Worm (Caenorhabditis elegans) whole organism, late embryonic: Measurements from ENCODE around the gene sulp-3.

Experiments used
- C38D4.7 ChIP-seq: fragments of 200-800 bp; sonication (Bioruptor generic); optimal IDR thresholded peaks from 2 replicates; lab custom pipeline; 2018; ENCODE audit warnings: mild to moderate bottlenecking, missing genetic modification characterization, moderate library complexity, missing compliant biosample characterization
- F13H6.1 ChIP-seq: sonication (generic microtip); optimal IDR thresholded peaks from 2 replicates; lab custom pipeline; 2016; ENCODE audit warnings: missing genetic modification characterization, missing compliant biosample characterization
- T23F11.4 ChIP-seq: fragments of 200-800 bp; sonication (Bioruptor generic); optimal IDR thresholded peaks from 2 replicates; lab custom pipeline; 2018; ENCODE audit warnings: mild to moderate bottlenecking, missing genetic modification characterization, missing compliant biosample characterization
- Y22D7AL.16 ChIP-seq: sonication (generic microtip); optimal IDR thresholded peaks from 2 replicates; lab custom pipeline; 2016; ENCODE audit warnings: missing genetic modification characterization, missing compliant biosample characterization
- ama-1 ChIP-seq: fragments of 150-350 bp; optimal IDR thresholded peaks from 2 replicates; lab custom pipeline; 2014
- ceh-18 ChIP-seq: sonication (generic microtip); optimal IDR thresholded peaks from 2 replicates; lab custom pipeline; 2016; ENCODE audit warnings: missing genetic modification characterization, missing compliant biosample characterization
- ceh-22 ChIP-seq: sonication (generic microtip); optimal IDR thresholded peaks from 2 replicates; lab custom pipeline; 2017; ENCODE audit warnings: missing biosample characterization, missing genetic modification characterization
- ceh-24 ChIP-seq: sonication (generic microtip); optimal IDR thresholded peaks from 2 replicates; lab custom pipeline; 2016; ENCODE audit warnings: mild to moderate bottlenecking, missing genetic modification characterization, missing compliant biosample characterization
- ceh-31 ChIP-seq: sonication (generic microtip); optimal IDR thresholded peaks from 2 replicates; lab custom pipeline; 2016; ENCODE audit warnings: missing genetic modification characterization, missing compliant biosample characterization
- ceh-34 ChIP-seq: sonication (generic microtip); optimal IDR thresholded peaks from 2 replicates; lab custom pipeline; 2016; ENCODE audit warnings: mild to moderate bottlenecking, missing genetic modification characterization, missing compliant biosample characterization
- ceh-48 ChIP-seq: sonication (generic microtip); optimal IDR thresholded peaks from 2 replicates; lab custom pipeline; 2016; ENCODE audit warnings: missing genetic modification characterization, inconsistent platforms, missing compliant biosample characterization
- ceh-6 ChIP-seq: fragments of 200-800 bp; sonication (Bioruptor generic); optimal IDR thresholded peaks from 2 replicates; lab custom pipeline; 2018; ENCODE audit warnings: mild to moderate bottlenecking, missing genetic modification characterization, missing compliant biosample characterization
- ceh-9 ChIP-seq: sonication (generic microtip); optimal IDR thresholded peaks from 2 replicates; lab custom pipeline; 2016; ENCODE audit warnings: mild to moderate bottlenecking, missing genetic modification characterization, inconsistent platforms, missing compliant biosample characterization
- dve-1 ChIP-seq: sonication (generic microtip); optimal IDR thresholded peaks from 2 replicates; lab custom pipeline; 2017; ENCODE audit warnings: antibody characterized with exemption, mild to moderate bottlenecking, missing genetic modification characterization, missing compliant biosample characterization
- elt-2 ChIP-seq: sonication (generic microtip); optimal IDR thresholded peaks from 2 replicates; lab custom pipeline; 2016; ENCODE audit warnings: missing genetic modification reagents, missing genetic modification characterization, missing compliant biosample characterization
- elt-4 ChIP-seq: sonication (generic microtip); optimal IDR thresholded peaks from 2 replicates; lab custom pipeline; 2016; ENCODE audit warnings: missing genetic modification characterization, missing compliant biosample characterization
- fkh-10 ChIP-seq: fragments of 150-350 bp; optimal IDR thresholded peaks from 2 replicates; lab custom pipeline; 2014; ENCODE audit warnings: missing biosample characterization, missing genetic modification reagents, missing genetic modification characterization
- gmeb-2 ChIP-seq: sonication (generic microtip); optimal IDR thresholded peaks from 2 replicates; lab custom pipeline; 2016; ENCODE audit warnings: missing genetic modification characterization, inconsistent platforms, missing compliant biosample characterization
- hlh-30 ChIP-seq: sonication (generic microtip); optimal IDR thresholded peaks from 2 replicates; lab custom pipeline; 2017; ENCODE audit warnings: antibody characterized with exemption, missing genetic modification characterization, missing compliant biosample characterization; ENCODE audit not compliant: insufficient read depth
- hlh-6 ChIP-seq: sonication (generic microtip); optimal IDR thresholded peaks from 2 replicates; lab custom pipeline; 2016; ENCODE audit warnings: missing genotype, missing genetic modification characterization, missing compliant biosample characterization
- hlh-8 ChIP-seq: sonication (generic microtip); optimal IDR thresholded peaks from 2 replicates; lab custom pipeline; 2016; ENCODE audit warnings: missing genotype, missing genetic modification characterization, missing compliant biosample characterization
- lin-11 ChIP-seq: fragments of 200-800 bp; sonication (Bioruptor generic); optimal IDR thresholded peaks from 2 replicates; lab custom pipeline; 2018; ENCODE audit warnings: mild to moderate bottlenecking, missing genetic modification characterization, missing compliant biosample characterization
- nfya-1 ChIP-seq: sonication (generic microtip); optimal IDR thresholded peaks from 2 replicates; lab custom pipeline; 2017; ENCODE audit warnings: missing genetic modification characterization, mild to moderate bottlenecking, missing compliant biosample characterization, antibody characterized with exemption, moderate library complexity
- nhr-232 ChIP-seq: sonication (generic microtip); optimal IDR thresholded peaks from 2 replicates; lab custom pipeline; 2016; ENCODE audit warnings: missing genetic modification characterization, missing compliant biosample characterization
- pag-3 ChIP-seq: sonication (generic microtip); optimal IDR thresholded peaks from 2 replicates; lab custom pipeline; 2016; ENCODE audit warnings: missing compliant biosample characterization, missing genetic modification characterization, borderline replicate concordance
- pha-2 ChIP-seq: sonication (generic microtip); optimal IDR thresholded peaks from 2 replicates; lab custom pipeline; 2017; ENCODE audit warnings: mild to moderate bottlenecking, missing genetic modification characterization, missing compliant biosample characterization
- pqm-1 ChIP-seq: sonication (generic microtip); optimal IDR thresholded peaks from 2 replicates; lab custom pipeline; 2016; ENCODE audit warnings: missing genetic modification characterization, missing compliant biosample characterization
- rnt-1 ChIP-seq: sonication (generic microtip); optimal IDR thresholded peaks from 2 replicates; lab custom pipeline; 2016; ENCODE audit warnings: missing genetic modification characterization, missing compliant biosample characterization
- sox-2 ChIP-seq: fragments of 200-800 bp; sonication (Bioruptor generic); IDR thresholded peaks from 2 replicates; pipeline ENCODE4 v1.3.6; 2022; ENCODE audit warnings: missing genetic modification reagents, missing genetic modification characterization, missing compliant biosample characterization
- sox-4 ChIP-seq: sonication (generic microtip); optimal IDR thresholded peaks from 2 replicates; lab custom pipeline; 2017; ENCODE audit warnings: mild to moderate bottlenecking, missing genetic modification characterization, inconsistent platforms, missing compliant biosample characterization
- syd-9 ChIP-seq: sonication (generic microtip); optimal IDR thresholded peaks from 2 replicates; lab custom pipeline; 2016; ENCODE audit warnings: mild to moderate bottlenecking, missing genetic modification characterization, moderate library complexity, missing compliant biosample characterization
- tbx-2 ChIP-seq: sonication (generic microtip); optimal IDR thresholded peaks from 2 replicates; lab custom pipeline; 2016; ENCODE audit warnings: missing genetic modification characterization, missing compliant biosample characterization
- unc-3 ChIP-seq, 2 experiments: fragments of 200-800 bp in 1 of 2; sonication (Bioruptor generic) in 1 of 2; sonication (generic microtip) in 1 of 2; conservative IDR thresholded peaks in 1 of 2; optimal IDR thresholded peaks in 1 of 2; 2 replicates each; pipeline versions ENCODE4 v1.3.6 to Lab custom; 2016 to 2022; ENCODE audit warnings: missing compliant biosample characterization in 2 of 2, missing genetic modification characterization in 2 of 2, missing genetic modification reagents in 1 of 2
- ztf-16 ChIP-seq: sonication (generic microtip); optimal IDR thresholded peaks from 2 replicates; lab custom pipeline; 2017; ENCODE audit warnings: missing genetic modification characterization, missing compliant biosample characterization

Gene sulp-3

DNA sequence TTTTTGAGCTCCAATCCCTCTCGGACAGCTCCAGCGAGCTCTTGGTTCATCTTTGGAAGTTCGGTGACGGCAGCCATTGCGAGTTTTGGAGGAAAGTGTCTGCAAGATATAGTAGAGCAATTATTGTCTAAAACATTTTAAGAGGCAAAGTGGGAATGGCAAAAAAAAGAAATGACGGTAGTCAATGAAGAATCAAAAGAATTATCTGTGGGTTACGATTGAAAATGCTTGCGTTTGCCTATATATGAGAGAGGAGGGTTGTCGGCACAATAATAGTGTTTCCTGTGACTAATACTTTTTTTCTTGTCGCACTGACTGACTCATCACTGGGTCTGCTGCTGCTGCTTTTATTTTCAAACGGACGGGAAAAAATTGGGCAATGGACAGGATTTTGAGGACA, 15.5 kb upstream of the sulp-3 start, which contains the start of gene tth-1:
TSS of gene tth-1 (minus strand) at position 101 of the 400 bp plus-strand sequence.
- TF ChIP-seq ceh-34 (tag; lab: Kevin White, UChicago) (no peak), ceh-22 (tag; lab: Kevin White, UChicago) (no peak), elt-2 (tag; lab: Kevin White, UChicago) (no peak), ceh-24 (no peak), sox-4 (tag; lab: Kevin White, UChicago) (no peak), nfya-1 (tag; lab: Kevin White, UChicago) (no peak), ztf-16 (tag; lab: Kevin White, UChicago) (no peak), tbx-2 (tag; lab: Kevin White, UChicago) (no peak), ceh-6 (no peak), hlh-8 (no peak), dve-1 (tag; lab: Kevin White, UChicago) (no peak)

DNA sequence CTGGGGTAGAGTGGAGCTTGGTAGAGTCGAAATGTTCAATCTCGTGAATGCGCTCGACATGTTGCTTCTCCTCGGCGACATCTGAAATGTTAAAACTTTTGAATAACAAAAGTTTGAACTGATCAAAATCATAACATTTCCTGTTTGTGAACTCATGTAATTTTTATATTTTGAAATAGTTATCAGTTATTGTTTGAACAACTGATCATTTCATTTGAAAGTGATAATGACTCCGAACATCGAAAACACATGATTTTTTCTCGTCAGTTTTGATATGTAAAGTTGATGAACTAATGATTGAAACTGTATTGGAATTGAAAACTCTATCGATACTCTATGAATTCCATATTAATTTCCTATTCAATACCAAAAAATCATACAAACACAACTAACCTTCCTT, 15.0 kb upstream of the sulp-3 start:
- TF ChIP-seq hlh-6: no peak
- TF ChIP-seq lin-11 (tag; lab: Kevin White, UChicago): no peak
- TF ChIP-seq T23F11.4: no peak
- no peak for TF ChIP-seq ama-1
- TF ChIP-seq rnt-1 (tag; lab: Kevin White, UChicago): no peak
- TF ChIP-seq fkh-10 (GFP tag; lab: Kevin White, UChicago): no peak
- no peak for TF ChIP-seq tbx-2 (tag; lab: Kevin White, UChicago)
- TF ChIP-seq C38D4.7: no peak
- TF ChIP-seq F13H6.1 (tag; lab: Kevin White, UChicago): no peak
- TF ChIP-seq sox-4 (tag; lab: Kevin White, UChicago): no peak
- TF ChIP-seq unc-3 (GFP tag; conservative IDR thresholded peaks at IDR 0.05; lab: Robert Waterston, UW): no peak
- TF ChIP-seq unc-3 (tag; optimal IDR thresholded peaks at IDR 0.05; lab: Kevin White, UChicago): no peak
- no peak for TF ChIP-seq elt-4 (tag; lab: Kevin White, UChicago)
- TF ChIP-seq pqm-1: no peak
- TF ChIP-seq Y22D7AL.16 (tag; lab: Kevin White, UChicago): no peak
- TF ChIP-seq sox-2 (GFP tag; lab: Robert Waterston, UW): no peak
- TF ChIP-seq syd-9 (tag; lab: Kevin White, UChicago): no peak
- no peak for TF ChIP-seq pha-2
- TF ChIP-seq pag-3 (tag; lab: Kevin White, UChicago): no peak
- no peak for TF ChIP-seq ceh-34 (tag; lab: Kevin White, UChicago)
- TF ChIP-seq ceh-31: no peak

DNA sequence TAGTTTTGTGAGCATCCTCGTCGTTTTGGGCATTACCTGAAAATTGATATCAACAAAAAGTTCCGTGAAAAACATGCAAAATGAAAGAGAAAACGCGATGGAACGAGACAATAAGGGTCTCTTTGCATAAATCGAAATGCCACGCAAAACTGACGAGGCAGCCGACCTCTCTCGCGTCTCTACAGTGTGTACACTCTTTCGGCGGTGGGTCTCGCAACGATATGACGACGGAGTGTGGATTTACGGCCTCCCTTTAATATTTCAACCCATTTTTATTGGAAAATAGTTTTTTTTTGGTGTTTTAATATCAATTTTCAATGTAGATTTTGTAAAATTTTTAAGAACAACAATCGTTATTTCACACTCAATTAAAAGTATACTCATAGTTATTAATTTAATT, 13.9 kb upstream of the sulp-3 start, which contains the start of gene tag-123:
TSS of gene tag-123 (minus strand) at position 36 of the 400 bp plus-strand sequence.
- TF ChIP-seq ceh-9 (tag; lab: Kevin White, UChicago) (no peak), nfya-1 (tag; lab: Kevin White, UChicago) (peak; percentile 41), tbx-2 (tag; lab: Kevin White, UChicago) (peak; percentile 24), ceh-31 (peak; percentile 31)

DNA sequence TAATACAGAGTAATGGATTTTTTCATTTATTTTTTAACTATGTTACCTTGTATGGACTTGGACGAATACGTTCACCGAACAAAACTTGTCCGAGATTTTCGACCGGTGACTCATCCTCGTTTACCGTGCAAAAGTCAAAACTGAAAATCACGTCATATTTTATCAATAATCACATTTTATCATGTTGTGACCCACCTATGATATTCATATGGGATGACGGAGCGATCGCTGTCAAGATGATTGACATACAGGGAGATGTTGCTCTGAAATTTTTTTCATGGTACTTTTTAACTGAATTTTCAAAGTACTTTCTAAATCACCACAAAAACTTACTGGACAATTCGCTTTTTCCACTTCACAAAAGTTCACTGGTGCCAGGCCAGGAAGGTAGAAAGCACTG, 13.4 kb upstream of the sulp-3 start:
- TF ChIP-seq elt-4 (tag; lab: Kevin White, UChicago): no peak

DNA sequence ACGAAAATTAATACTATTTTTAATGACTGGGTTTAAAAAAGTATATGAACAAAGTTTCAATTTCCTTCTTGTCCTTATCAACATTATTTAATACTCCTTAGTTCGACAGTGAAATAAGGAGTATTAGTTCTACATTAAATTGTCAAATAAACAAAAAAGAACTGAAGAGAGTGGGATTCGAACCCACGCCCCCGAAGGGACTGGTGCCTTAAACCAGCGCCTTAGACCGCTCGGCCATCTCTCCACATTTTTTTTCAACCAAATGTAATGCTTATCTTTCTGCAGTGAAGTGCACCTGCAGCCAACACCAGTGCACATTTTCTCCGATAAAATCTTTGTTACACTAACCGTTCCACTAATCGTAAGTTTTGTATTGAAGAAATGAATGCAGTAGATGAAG, 11.1 kb upstream of the sulp-3 start:
- no peak for TF ChIP-seq gmeb-2 (tag; lab: Kevin White, UChicago)
- no peak for TF ChIP-seq ceh-18 (tag; lab: Kevin White, UChicago)
- TF ChIP-seq ceh-48 (tag; lab: Kevin White, UChicago): no peak
- TF ChIP-seq ztf-16 (tag; lab: Kevin White, UChicago): no peak
- TF ChIP-seq nfya-1 (tag; lab: Kevin White, UChicago): no peak
- TF ChIP-seq ceh-31: no peak
- no peak for TF ChIP-seq nhr-232 (tag; lab: Kevin White, UChicago)
- no peak for TF ChIP-seq pqm-1
- no peak for TF ChIP-seq hlh-30 (tag; lab: Kevin White, UChicago)
